Fruit fly (Drosophila melanogaster) whole organism: ENCODE measurements around the gene CG1789.

Experiments
- CG8478 ChIP-seq: fragments of >200 bp; optimal IDR thresholded peaks from 2 replicates; lab custom pipeline; 2018; ENCODE audit warnings: inconsistent platforms
- Dll ChIP-seq: fragments of >200 bp; optimal IDR thresholded peaks from 2 replicates; lab custom pipeline; 2017
- EcR ChIP-seq, 2 experiments: fragments of >200 bp; optimal IDR thresholded peaks; 2 replicates each; lab custom pipeline; 2017; ENCODE audit warnings: missing biosample characterization in 2 of 2, missing genetic modification characterization in 2 of 2, missing genetic modification reagents in 2 of 2
- pan ChIP-seq: fragments of >200 bp; optimal IDR thresholded peaks from 2 replicates; lab custom pipeline; 2017
- psq ChIP-seq: fragments of >200 bp; optimal IDR thresholded peaks from 2 replicates; lab custom pipeline; 2017

DNA sequence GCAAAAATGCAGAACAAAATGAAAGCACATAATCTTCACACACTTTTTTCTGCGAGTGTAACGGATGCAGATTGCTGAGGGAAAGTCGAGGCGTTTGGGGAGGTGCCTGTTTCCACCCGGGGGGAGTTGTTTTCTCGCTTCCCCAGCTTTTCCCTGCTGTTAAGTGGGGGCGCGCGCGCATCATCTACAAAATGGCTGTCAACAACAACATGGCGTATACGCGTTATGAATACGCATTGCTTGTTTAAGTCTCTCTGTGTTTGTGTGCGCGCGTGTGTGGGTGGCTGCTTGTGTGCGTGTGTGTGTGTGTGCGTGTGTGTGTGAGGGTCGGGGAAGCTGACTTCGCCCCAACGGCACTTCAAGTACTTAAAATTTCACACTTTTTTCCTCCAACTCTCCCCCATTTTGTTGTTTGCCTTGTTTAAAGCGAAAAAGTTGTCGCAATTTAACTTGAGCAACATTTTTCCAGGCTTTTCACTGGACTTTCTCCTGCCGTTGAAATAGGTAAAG lies 23.2 kb downstream of the CG1789 start:
- TF ChIP-seq psq (lab: Kevin White, UChicago) (no peak), pan (no peak), Dll (lab: Kevin White, UChicago) (no peak), CG8478 (no peak), EcR (GFP tag; optimal IDR thresholded peaks at IDR 0.05; lab: Kevin White, UChicago) (no peak)
